In genomic region chrII:10627086-10627485, ce11 we compare ENCODE assay signal across 1 worm cellular context.
TF ChIP-seq lines count a peak whose summit lies in the region.

No protein-coding gene starts in this region.

TF ChIP-seq in whole organism, L4 larva, 104 proteins besides CTCF, POLR2A, EP300 and RAD21 (continued from another document):
- TF ChIP-seq nhr-11 (tag; optimal IDR thresholded peaks at IDR 0.05; lab: Kevin White, UChicago) (no peak), nhr-10 (tag; optimal IDR thresholded peaks at IDR 0.05; lab: Kevin White, UChicago) (no peak), skn-1 (tag; optimal IDR thresholded peaks at IDR 0.05; lab: Kevin White, UChicago) (no peak), zfp-3 (GFP tag; conservative IDR thresholded peaks at IDR 0.05; lab: Robert Waterston, UW) (no peak), F26F4.8 (GFP tag; conservative IDR thresholded peaks at IDR 0.05; lab: Robert Waterston, UW) (no peak), Y105C5A.15 (GFP tag; IDR thresholded peaks at IDR 0.05; lab: Robert Waterston, UW) (no peak), ztf-11 (tag; optimal IDR thresholded peaks at IDR 0.05; lab: Kevin White, UChicago) (no peak), lin-38 (GFP tag; IDR thresholded peaks at IDR 0.05; lab: Robert Waterston, UW) (no peak), snpc-1.2 (GFP tag; IDR thresholded peaks at IDR 0.05; lab: Robert Waterston, UW) (no peak), lin-39 (tag; optimal IDR thresholded peaks at IDR 0.05; lab: Kevin White, UChicago) (no peak), daf-12 (tag; optimal IDR thresholded peaks at IDR 0.05; lab: Kevin White, UChicago) (no peak), nhr-42 (GFP tag; IDR thresholded peaks at IDR 0.05; lab: Robert Waterston, UW) (no peak), nhr-28 (tag; optimal IDR thresholded peaks at IDR 0.05; lab: Kevin White, UChicago) (peak; percentile 75), zfp-2 (tag; optimal IDR thresholded peaks at IDR 0.05; lab: Kevin White, UChicago) (no peak), mep-1 (tag; optimal IDR thresholded peaks at IDR 0.05; lab: Kevin White, UChicago) (no peak), set-16 (GFP tag; IDR thresholded peaks at IDR 0.05; lab: Robert Waterston, UW) (no peak), tra-1 (GFP tag; IDR thresholded peaks at IDR 0.05; lab: Robert Waterston, UW) (no peak), pqm-1 (tag; optimal IDR thresholded peaks at IDR 0.05; lab: Kevin White, UChicago) (peak; percentile 90), spr-3 (GFP tag; optimal IDR thresholded peaks at IDR 0.05; lab: Kevin White, UChicago) (no peak), ceh-32 (tag; optimal IDR thresholded peaks at IDR 0.05; lab: Kevin White, UChicago; ENCODE audit: poor library complexity) (no peak), hlh-30 (tag; optimal IDR thresholded peaks at IDR 0.05; lab: Kevin White, UChicago; ENCODE audit: insufficient read depth) (no peak), zip-11 (GFP tag; IDR thresholded peaks at IDR 0.05; lab: Robert Waterston, UW) (no peak), nhr-41 (GFP tag; IDR thresholded peaks at IDR 0.05; lab: Robert Waterston, UW) (no peak), dpl-1 (GFP tag; optimal IDR thresholded peaks at IDR 0.05; lab: Kevin White, UChicago) (no peak), F49E8.2 (tag; optimal IDR thresholded peaks at IDR 0.05; lab: Kevin White, UChicago; ENCODE audit: borderline replicate concordance) (no peak), T20F7.1 (GFP tag; optimal IDR thresholded peaks at IDR 0.05; lab: Kevin White, UChicago) (no peak), daf-16 (GFP tag; optimal IDR thresholded peaks at IDR 0.05; lab: Kevin White, UChicago) (no peak), daf-16 (tag; optimal IDR thresholded peaks at IDR 0.05; lab: Kevin White, UChicago) (peak; percentile 53), Y5F2A.4 (GFP tag; optimal IDR thresholded peaks at IDR 0.05; lab: Kevin White, UChicago) (no peak), ceh-20 (GFP tag; IDR thresholded peaks at IDR 0.05; lab: Robert Waterston, UW) (no peak), nhr-76 (tag; optimal IDR thresholded peaks at IDR 0.05; lab: Kevin White, UChicago) (no peak)
